Worm (Caenorhabditis elegans) whole organism, L3 larva: ENCODE results near the gene idh-1.

Experiments
- R02D3.7 ChIP-seq: fragments of 150-350 bp; optimal IDR thresholded peaks from 2 replicates; lab custom pipeline; 2014; ENCODE audit warnings: missing biosample characterization, missing genetic modification characterization
- ZK546.5 ChIP-seq: sonication (generic microtip); optimal IDR thresholded peaks from 2 replicates; lab custom pipeline; 2017; ENCODE audit warnings: missing biosample characterization, missing genetic modification characterization
- aly-2 ChIP-seq: fragments of 150-350 bp; optimal IDR thresholded peaks from 2 replicates; lab custom pipeline; 2014; ENCODE audit warnings: missing biosample characterization, missing genetic modification characterization
- ama-1 ChIP-seq: fragments of 150-350 bp; optimal IDR thresholded peaks from 2 replicates; lab custom pipeline; 2018
- ceh-16 ChIP-seq: sonication (generic microtip); optimal IDR thresholded peaks from 2 replicates; lab custom pipeline; 2017; ENCODE audit warnings: missing biosample characterization, missing genetic modification characterization
- ceh-28 ChIP-seq: fragments of 150-350 bp; optimal IDR thresholded peaks from 2 replicates; lab custom pipeline; 2014; ENCODE audit warnings: missing biosample characterization, missing genetic modification reagents, missing genetic modification characterization
- ceh-82 ChIP-seq: fragments of 150-350 bp; optimal IDR thresholded peaks from 2 replicates; lab custom pipeline; 2014; ENCODE audit warnings: missing biosample characterization, missing genetic modification characterization
- ceh-9 ChIP-seq: sonication (generic microtip); optimal IDR thresholded peaks from 2 replicates; lab custom pipeline; 2018; ENCODE audit warnings: missing biosample characterization, missing genetic modification characterization
- daf-12 ChIP-seq: fragments of 150-350 bp; optimal IDR thresholded peaks from 2 replicates; lab custom pipeline; 2014; ENCODE audit warnings: missing biosample characterization, missing genetic modification reagents, missing genetic modification characterization
- egl-27 ChIP-seq: sonication (generic microtip); optimal IDR thresholded peaks from 4 replicates; lab custom pipeline; 2017; ENCODE audit warnings: missing biosample characterization, missing genetic modification reagents, missing genetic modification characterization
- egl-5 ChIP-seq: fragments of 150-350 bp; optimal IDR thresholded peaks from 2 replicates; lab custom pipeline; 2017; ENCODE audit warnings: missing biosample characterization, missing genetic modification reagents, missing genetic modification characterization, inconsistent platforms
- elt-1 ChIP-seq: fragments of 150-350 bp; optimal IDR thresholded peaks from 2 replicates; lab custom pipeline; 2014; ENCODE audit warnings: missing biosample characterization, missing genetic modification characterization
- elt-2 ChIP-seq: sonication (generic microtip); optimal IDR thresholded peaks from 2 replicates; lab custom pipeline; 2016; ENCODE audit warnings: missing genetic modification reagents, mild to moderate bottlenecking, missing genetic modification characterization, missing compliant biosample characterization
- elt-3 ChIP-seq, 3 experiments: fragments of 150-350 bp in 1 of 3; sonication (generic microtip) in 2 of 3; optimal IDR thresholded peaks; 2 replicates in 2 of 3; 4 replicates in 1 of 3; lab custom pipeline; 2014 to 2017; ENCODE audit warnings: missing biosample characterization in 3 of 3, missing genetic modification characterization in 3 of 3
- eor-1 ChIP-seq, 2 experiments: fragments of 150-350 bp; optimal IDR thresholded peaks; 2 replicates each; lab custom pipeline; 2014 to 2018; ENCODE audit warnings: missing biosample characterization in 2 of 2, missing genetic modification characterization in 2 of 2
- fkh-10 ChIP-seq: sonication (generic microtip); optimal IDR thresholded peaks from 2 replicates; lab custom pipeline; 2017; ENCODE audit warnings: missing biosample characterization, missing genetic modification reagents, missing genetic modification characterization
- fkh-2 ChIP-seq: fragments of 150-350 bp; optimal IDR thresholded peaks from 2 replicates; lab custom pipeline; 2014; ENCODE audit warnings: missing biosample characterization, missing genetic modification reagents, missing genetic modification characterization
- fos-1 ChIP-seq: fragments of 150-350 bp; optimal IDR thresholded peaks from 2 replicates; lab custom pipeline; 2014; ENCODE audit warnings: missing biosample characterization, missing genetic modification characterization
- hmg-11 ChIP-seq: sonication (generic microtip); optimal IDR thresholded peaks from 2 replicates; lab custom pipeline; 2016; ENCODE audit warnings: missing genetic modification characterization, missing compliant biosample characterization
- jun-1 ChIP-seq: fragments of 150-350 bp; optimal IDR thresholded peaks from 2 replicates; lab custom pipeline; 2014; ENCODE audit warnings: missing biosample characterization, missing genetic modification reagents, missing genetic modification characterization
- lin-15B ChIP-seq: fragments of 150-350 bp; optimal IDR thresholded peaks from 2 replicates; lab custom pipeline; 2014; ENCODE audit warnings: missing biosample characterization, missing genetic modification characterization
- lin-39 ChIP-seq: fragments of 150-350 bp; optimal IDR thresholded peaks from 2 replicates; lab custom pipeline; 2018; ENCODE audit warnings: missing biosample characterization, missing genetic modification reagents, missing genetic modification characterization
- lsy-12 ChIP-seq: sonication (generic microtip); optimal IDR thresholded peaks from 2 replicates; lab custom pipeline; 2016; ENCODE audit warnings: mild to moderate bottlenecking, missing genetic modification characterization, missing compliant biosample characterization
- mdl-1 ChIP-seq: fragments of 150-350 bp; optimal IDR thresholded peaks from 2 replicates; lab custom pipeline; 2014; ENCODE audit warnings: missing biosample characterization, missing genetic modification characterization
- mml-1 ChIP-seq: fragments of 150-350 bp; sonication (generic microtip); optimal IDR thresholded peaks from 3 replicates; lab custom pipeline; 2014; ENCODE audit warnings: missing biosample characterization, missing genetic modification characterization
- nfya-1 ChIP-seq: sonication (generic microtip); optimal IDR thresholded peaks from 2 replicates; lab custom pipeline; 2017; ENCODE audit warnings: missing genetic modification characterization, mild to moderate bottlenecking, missing compliant biosample characterization, antibody characterized with exemption, moderate library complexity; ENCODE audit not compliant: insufficient read depth
- nhr-11 ChIP-seq: fragments of 150-350 bp; optimal IDR thresholded peaks from 2 replicates; lab custom pipeline; 2014; ENCODE audit warnings: missing biosample characterization, missing genetic modification characterization
- nhr-12 ChIP-seq: fragments of 150-350 bp; optimal IDR thresholded peaks from 2 replicates; lab custom pipeline; 2014; ENCODE audit warnings: missing biosample characterization, missing genetic modification characterization
- nhr-23 ChIP-seq: fragments of 150-350 bp; optimal IDR thresholded peaks from 2 replicates; lab custom pipeline; 2014; ENCODE audit warnings: missing biosample characterization, missing genetic modification reagents, missing genetic modification characterization
- nhr-237 ChIP-seq: fragments of 150-350 bp; optimal IDR thresholded peaks from 2 replicates; lab custom pipeline; 2014; ENCODE audit warnings: missing biosample characterization, missing genetic modification characterization
- nhr-25 ChIP-seq: sonication (generic microtip); optimal IDR thresholded peaks from 2 replicates; lab custom pipeline; 2017; ENCODE audit warnings: missing biosample characterization, missing genetic modification characterization
- nhr-28 ChIP-seq: fragments of 150-350 bp; optimal IDR thresholded peaks from 2 replicates; lab custom pipeline; 2014; ENCODE audit warnings: missing biosample characterization, missing genetic modification characterization
- nhr-43 ChIP-seq: sonication (generic microtip); optimal IDR thresholded peaks from 2 replicates; lab custom pipeline; 2016; ENCODE audit warnings: mild to moderate bottlenecking, missing genetic modification characterization, missing compliant biosample characterization; ENCODE audit not compliant: poor library complexity, severe bottlenecking
- nhr-67 ChIP-seq: fragments of 150-350 bp; optimal IDR thresholded peaks from 2 replicates; lab custom pipeline; 2014; ENCODE audit warnings: missing biosample characterization, missing genetic modification characterization
- nhr-76 ChIP-seq: fragments of 150-350 bp; sonication (generic microtip); optimal IDR thresholded peaks from 5 replicates; lab custom pipeline; 2014; ENCODE audit warnings: missing biosample characterization, missing genetic modification characterization
- nhr-77 ChIP-seq: fragments of 150-350 bp; optimal IDR thresholded peaks from 2 replicates; lab custom pipeline; 2014; ENCODE audit warnings: missing biosample characterization, missing genetic modification characterization
- pha-4 ChIP-seq: fragments of 150-350 bp; optimal IDR thresholded peaks from 2 replicates; lab custom pipeline; 2014; ENCODE audit warnings: missing biosample characterization, missing genetic modification reagents, missing genetic modification characterization
- pqm-1 ChIP-seq: fragments of 150-350 bp; optimal IDR thresholded peaks from 2 replicates; lab custom pipeline; 2017; ENCODE audit warnings: missing biosample characterization, missing genetic modification characterization, inconsistent platforms
- skn-1 ChIP-seq: fragments of 150-350 bp; optimal IDR thresholded peaks from 2 replicates; lab custom pipeline; 2014; ENCODE audit warnings: missing biosample characterization, missing genetic modification characterization
- snpc-4 ChIP-seq: fragments of 150-350 bp; optimal IDR thresholded peaks from 2 replicates; lab custom pipeline; 2014; ENCODE audit warnings: missing biosample characterization, missing genetic modification characterization
- tbx-2 ChIP-seq: sonication (generic microtip); optimal IDR thresholded peaks from 2 replicates; lab custom pipeline; 2016; ENCODE audit warnings: mild to moderate bottlenecking, missing genetic modification characterization, missing compliant biosample characterization
- unc-39 ChIP-seq: sonication (generic microtip); optimal IDR thresholded peaks from 4 replicates; lab custom pipeline; 2017; ENCODE audit warnings: missing biosample characterization, missing genetic modification characterization
- unc-62 ChIP-seq: fragments of 150-350 bp; sonication (generic microtip); optimal IDR thresholded peaks from 4 replicates; lab custom pipeline; 2014; ENCODE audit warnings: missing biosample characterization, missing genetic modification reagents, missing genetic modification characterization
- zag-1 ChIP-seq: fragments of 150-350 bp; optimal IDR thresholded peaks from 2 replicates; lab custom pipeline; 2014; ENCODE audit warnings: missing biosample characterization, missing genetic modification characterization
- ztf-11 ChIP-seq: fragments of 150-350 bp; optimal IDR thresholded peaks from 2 replicates; lab custom pipeline; 2014; ENCODE audit warnings: missing biosample characterization, missing genetic modification characterization
- ztf-4 ChIP-seq: fragments of 150-350 bp; optimal IDR thresholded peaks from 2 replicates; lab custom pipeline; 2014; ENCODE audit warnings: missing biosample characterization, missing genetic modification characterization

The idh-1 gene

ce11 chrIV:9440880-9441336, at the start of gene idh-1:
TSS of gene idh-1 (minus strand) at chrIV:9441107.
- TF ChIP-seq nfya-1 (tag; lab: Kevin White, UChicago) (peak; percentile 58), skn-1 (no peak), eor-1 (tag; optimal IDR thresholded peaks at IDR 0.05; lab: Kevin White, UChicago) (no peak), pqm-1 (tag; lab: Kevin White, UChicago) (peak; percentile 17), ZK546.5 (tag; lab: Kevin White, UChicago) (no peak), R02D3.7 (tag; lab: Kevin White, UChicago) (no peak), lin-15B (tag; lab: Kevin White, UChicago) (peak; percentile 62), tbx-2 (no peak), ztf-11 (tag; lab: Kevin White, UChicago) (no peak), ceh-28 (no peak), nhr-25 (tag; lab: Kevin White, UChicago) (peak; percentile 88), nhr-237 (tag; lab: Kevin White, UChicago) (no peak), hmg-11 (tag; lab: Kevin White, UChicago) (peak; percentile 27), nhr-77 (tag; lab: Kevin White, UChicago) (no peak), unc-62 (GFP tag; lab: Kevin White, UChicago) (no peak), ceh-9 (no peak), ceh-16 (tag; lab: Kevin White, UChicago) (no peak), nhr-28 (tag; lab: Kevin White, UChicago) (no peak), nhr-67 (tag; lab: Kevin White, UChicago) (no peak), mdl-1 (tag; lab: Kevin White, UChicago) (no peak), pha-4 (peak; percentile 25), ama-1 (lab: Kevin White, UChicago) (peak; percentile 89), ztf-4 (tag; lab: Kevin White, UChicago) (no peak), zag-1 (no peak), fkh-2 (no peak), fos-1 (tag; lab: Kevin White, UChicago) (no peak), egl-27 (tag; lab: Kevin White, UChicago) (no peak), mml-1 (tag; lab: Kevin White, UChicago) (no peak), nhr-76 (tag; lab: Kevin White, UChicago) (no peak), elt-3 (tag; optimal IDR thresholded peaks at IDR 0.05; lab: Kevin White, UChicago) (no peak), jun-1 (tag; lab: Kevin White, UChicago) (no peak), snpc-4 (tag; lab: Kevin White, UChicago) (peak; percentile 83), daf-12 (no peak), fkh-10 (GFP tag; lab: Kevin White, UChicago) (no peak), elt-2 (no peak), aly-2 (tag; lab: Kevin White, UChicago) (no peak), lin-39 (peak; percentile 59), nhr-23 (tag; lab: Kevin White, UChicago) (peak; percentile 45), nhr-43 (tag; lab: Kevin White, UChicago) (no peak)

- TF ChIP-seq fos-1 (tag; lab: Kevin White, UChicago), result no peak
- no peak for TF ChIP-seq nhr-12
- TF ChIP-seq nhr-11, result no peak
- TF ChIP-seq elt-1 (tag; lab: Kevin White, UChicago), result no peak
- no peak for TF ChIP-seq fkh-10 (GFP tag; lab: Kevin White, UChicago)
- TF ChIP-seq nhr-77 (tag; lab: Kevin White, UChicago), result no peak
- TF ChIP-seq nhr-28 (tag; lab: Kevin White, UChicago), result no peak
- TF ChIP-seq tbx-2, result no peak
- TF ChIP-seq R02D3.7 (tag; lab: Kevin White, UChicago), result no peak
These were observed 49.4 kb upstream of the idh-1 start, which contains the start of gene sru-6 for ce11 chrIV:9490320-9490719. TSS of gene sru-6 (plus strand) at chrIV:9490620.

ce11 chrIV:9488315-9488714, 47.4 kb upstream of the idh-1 start, which contains the start of gene sru-1:
TSS of gene sru-1 (plus strand) at chrIV:9488615.
- TF ChIP-seq lin-15B (tag; lab: Kevin White, UChicago), result no peak
- TF ChIP-seq ceh-28, result no peak
- no peak for TF ChIP-seq egl-5 (tag; lab: Kevin White, UChicago)
- no peak for TF ChIP-seq ceh-82 (tag; lab: Kevin White, UChicago)
- no peak for TF ChIP-seq ceh-16 (tag; lab: Kevin White, UChicago)
- TF ChIP-seq nhr-77 (tag; lab: Kevin White, UChicago), result no peak
- no peak for TF ChIP-seq unc-39 (tag; lab: Kevin White, UChicago)
- TF ChIP-seq nhr-11, result no peak
- TF ChIP-seq daf-12, result no peak
- no peak for TF ChIP-seq tbx-2
- TF ChIP-seq elt-1 (tag; lab: Kevin White, UChicago), result no peak
- no peak for TF ChIP-seq skn-1
- TF ChIP-seq fkh-10 (GFP tag; lab: Kevin White, UChicago), result no peak
- no peak for TF ChIP-seq ztf-11 (tag; lab: Kevin White, UChicago)
- no peak for TF ChIP-seq lsy-12 (tag; lab: Kevin White, UChicago)
- no peak for TF ChIP-seq nhr-237 (tag; lab: Kevin White, UChicago)
- TF ChIP-seq eor-1 (tag; optimal IDR thresholded peaks at IDR 0.05; lab: Kevin White, UChicago), result no peak
- TF ChIP-seq unc-62 (GFP tag; lab: Kevin White, UChicago), result no peak
- no peak for TF ChIP-seq elt-3 (tag; optimal IDR thresholded peaks at IDR 0.05; lab: Kevin White, UChicago)
